Worm (Caenorhabditis elegans) whole organism, midembryonic: Measurements from ENCODE around the gene txt-13.

Source experiments
- cog-1 ChIP-seq: sonication (generic microtip); optimal IDR thresholded peaks from 2 replicates; lab custom pipeline; 2016; ENCODE audit warnings: missing genetic modification characterization, missing compliant biosample characterization
- flt-1 ChIP-seq: fragments of 200-800 bp; sonication (Bioruptor generic); IDR thresholded peaks from 2 replicates; pipeline ENCODE4 v1.3.6; 2022; ENCODE audit warnings: missing genetic modification characterization, missing compliant biosample characterization
- klf-2 ChIP-seq: fragments of 200-800 bp; sonication (Bioruptor generic); conservative IDR thresholded peaks from 2 replicates; pipeline ENCODE4 v1.3.6; 2022; ENCODE audit warnings: missing genetic modification reagents, missing genetic modification characterization, missing compliant biosample characterization
- med-1 ChIP-seq: sonication (generic microtip); optimal IDR thresholded peaks from 2 replicates; lab custom pipeline; 2017; ENCODE audit warnings: missing genetic modification characterization, mild to moderate bottlenecking, missing compliant biosample characterization, antibody characterized with exemption, missing genetic modification reagents; ENCODE audit not compliant: insufficient read depth
- ref-1 ChIP-seq: fragments of 200-800 bp; sonication (Bioruptor generic); conservative IDR thresholded peaks from 2 replicates; pipeline ENCODE4 v1.3.6; 2022; ENCODE audit warnings: missing genetic modification reagents, missing genetic modification characterization, missing compliant biosample characterization
- ztf-23 ChIP-seq: fragments of 200-800 bp; sonication (Bioruptor generic); IDR thresholded peaks from 2 replicates; pipeline ENCODE4 v1.3.6; 2022; ENCODE audit warnings: missing genetic modification reagents, missing genetic modification characterization, missing compliant biosample characterization
- ztf-29 ChIP-seq: fragments of 200-800 bp; sonication (Bioruptor generic); IDR thresholded peaks from 2 replicates; pipeline ENCODE4 v1.3.6; 2022; ENCODE audit warnings: missing genetic modification reagents, missing genetic modification characterization, missing compliant biosample characterization

DNA sequence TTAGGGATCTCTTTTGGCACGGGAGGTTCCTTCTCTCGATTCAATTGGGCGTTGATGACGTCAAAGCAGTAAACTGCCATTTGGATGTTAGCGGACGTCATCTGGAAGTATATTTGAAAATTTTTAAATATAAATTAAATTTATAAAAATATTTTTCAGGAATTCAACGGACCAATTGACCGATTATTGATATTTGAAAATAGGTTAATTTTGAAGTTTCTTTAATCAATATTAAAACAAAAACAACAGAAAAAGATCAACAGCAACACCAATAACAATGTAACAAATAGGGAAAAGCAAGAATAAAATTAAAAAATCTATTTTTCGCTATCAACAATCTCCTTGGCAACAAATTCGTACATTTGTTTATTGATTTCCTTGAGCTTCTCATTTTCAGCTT, 31.2 kb upstream of the txt-13 start, which contains the start of gene R166.3:
- TF ChIP-seq ztf-29 (GFP tag; lab: Robert Waterston, UW) (no peak), klf-2 (GFP tag; lab: Robert Waterston, UW) (no peak), cog-1 (tag; lab: Kevin White, UChicago) (no peak), ref-1 (GFP tag; lab: Robert Waterston, UW) (no peak), med-1 (GFP tag; lab: Kevin White, UChicago) (no peak), flt-1 (GFP tag; lab: Robert Waterston, UW) (no peak), ztf-23 (GFP tag; lab: Robert Waterston, UW) (no peak)
